Worm (Caenorhabditis elegans): Measurements from ENCODE around the gene W08E12.5.

W08E12.5 gene

ce11 chrIV:3300492-3300891 lies at the start of gene W08E12.5:
W08E12.5 (plus strand) TSS chrIV:3300792.
- TF ChIP-seq him-1 (tag; optimal IDR thresholded peaks at IDR 0.05): no peak
- TF ChIP-seq dao-5 (tag; optimal IDR thresholded peaks at IDR 0.05): no peak
- TF ChIP-seq W03F9.2 (tag; optimal IDR thresholded peaks at IDR 0.05): no peak

DNA sequence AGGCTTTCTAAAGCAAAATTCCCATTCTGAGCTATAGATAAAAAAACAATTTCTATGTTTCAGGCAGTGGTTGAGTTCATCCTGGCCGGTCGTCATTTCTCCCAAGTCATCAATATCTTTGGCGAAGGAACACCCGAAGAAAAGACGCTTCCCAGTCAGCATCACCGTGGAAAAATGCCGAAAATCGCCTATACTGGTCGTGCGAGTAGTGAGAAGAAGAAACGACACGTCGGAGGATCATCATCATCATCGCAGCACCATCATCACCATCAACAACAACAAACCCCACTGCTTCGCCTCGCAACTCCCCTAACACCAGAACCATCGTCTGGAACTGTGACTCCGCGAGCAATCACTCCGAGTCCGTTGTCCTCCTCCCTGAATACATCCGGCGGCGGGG lies 49.0 kb upstream of the W08E12.5 start:
- TF ChIP-seq him-1 (tag; optimal IDR thresholded peaks at IDR 0.05): no peak
- TF ChIP-seq W03F9.2 (tag; optimal IDR thresholded peaks at IDR 0.05): no peak
- TF ChIP-seq dao-5 (tag; optimal IDR thresholded peaks at IDR 0.05): no peak

DNA sequence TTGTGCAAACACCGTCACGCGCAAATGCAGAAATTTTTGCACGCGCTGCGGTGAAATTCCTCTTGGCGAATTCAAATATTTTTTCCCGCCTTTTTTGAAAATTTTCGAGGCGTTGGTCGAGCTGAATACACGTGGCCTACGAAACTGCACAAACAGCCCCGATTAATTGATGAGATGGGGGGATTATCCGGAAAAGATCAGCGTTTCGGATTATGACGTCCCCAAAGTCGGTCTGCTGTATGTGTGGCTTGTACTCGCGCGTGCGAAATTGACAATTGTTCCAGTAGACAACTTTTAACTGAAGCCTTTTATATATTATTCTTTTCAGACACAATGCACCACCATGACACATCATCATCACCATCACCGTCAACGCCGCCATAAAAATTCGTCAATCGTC lies 48.5 kb upstream of the W08E12.5 start:
- TF ChIP-seq W03F9.2 (tag; optimal IDR thresholded peaks at IDR 0.05): no peak
- no peak for TF ChIP-seq dao-5 (tag; optimal IDR thresholded peaks at IDR 0.05)
- no peak for TF ChIP-seq him-1 (tag; optimal IDR thresholded peaks at IDR 0.05)

DNA sequence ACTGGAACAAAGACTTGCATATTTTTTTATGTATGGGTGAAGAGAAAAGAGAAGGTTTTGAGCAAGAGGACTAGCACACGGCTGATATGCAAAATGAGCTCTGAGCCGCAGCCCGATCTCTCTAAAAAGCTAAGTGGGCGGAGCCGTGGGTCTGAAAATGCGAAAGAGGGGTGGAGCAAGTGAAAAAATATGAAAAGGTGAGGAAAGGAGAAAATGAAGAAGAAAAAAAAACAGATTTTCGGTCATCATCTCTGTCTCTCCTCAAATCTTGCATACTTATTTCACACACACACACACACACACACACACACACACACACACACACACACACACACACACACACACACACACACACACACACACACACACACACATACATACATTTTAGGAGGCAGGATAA lies 46.1 kb upstream of the W08E12.5 start, which contains the start of gene dmd-9:
TSS of gene dmd-9 (minus strand) at position 101 of the 400 bp plus-strand sequence.
- no peak for TF ChIP-seq dao-5 (tag; optimal IDR thresholded peaks at IDR 0.05)
- TF ChIP-seq W03F9.2 (tag; optimal IDR thresholded peaks at IDR 0.05): no peak
- no peak for TF ChIP-seq him-1 (tag; optimal IDR thresholded peaks at IDR 0.05)

DNA sequence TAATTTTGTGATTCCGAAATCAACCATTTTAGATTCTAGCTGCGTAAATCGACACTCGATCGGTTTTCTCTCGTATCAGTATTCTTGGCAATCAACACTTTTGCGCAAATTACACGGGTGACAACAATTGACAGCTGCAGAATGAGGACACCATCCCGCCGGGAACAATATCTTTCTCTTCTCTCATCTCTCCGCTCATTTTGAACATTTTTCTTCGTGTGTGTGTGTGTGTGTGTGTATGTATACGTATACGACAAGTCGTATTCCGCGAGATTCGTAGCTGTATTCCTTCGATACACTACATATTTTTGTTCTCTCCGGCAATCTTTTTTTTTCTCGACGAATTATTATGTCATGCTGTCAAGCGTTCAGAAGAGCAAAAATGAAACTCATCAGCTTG lies 43.7 kb upstream of the W08E12.5 start:
- no peak for TF ChIP-seq W03F9.2 (tag; optimal IDR thresholded peaks at IDR 0.05)
- no peak for TF ChIP-seq him-1 (tag; optimal IDR thresholded peaks at IDR 0.05)
- no peak for TF ChIP-seq dao-5 (tag; optimal IDR thresholded peaks at IDR 0.05)

- TF ChIP-seq dao-5 (tag; optimal IDR thresholded peaks at IDR 0.05): no peak
- TF ChIP-seq him-1 (tag; optimal IDR thresholded peaks at IDR 0.05): no peak
- TF ChIP-seq W03F9.2 (tag; optimal IDR thresholded peaks at IDR 0.05): no peak
Observed at ce11 chrIV:3258528-3258927, 42.1 kb upstream of the W08E12.5 start, which contains the start of gene T26C12.1. T26C12.1 (plus strand) TSS chrIV:3258910.

DNA sequence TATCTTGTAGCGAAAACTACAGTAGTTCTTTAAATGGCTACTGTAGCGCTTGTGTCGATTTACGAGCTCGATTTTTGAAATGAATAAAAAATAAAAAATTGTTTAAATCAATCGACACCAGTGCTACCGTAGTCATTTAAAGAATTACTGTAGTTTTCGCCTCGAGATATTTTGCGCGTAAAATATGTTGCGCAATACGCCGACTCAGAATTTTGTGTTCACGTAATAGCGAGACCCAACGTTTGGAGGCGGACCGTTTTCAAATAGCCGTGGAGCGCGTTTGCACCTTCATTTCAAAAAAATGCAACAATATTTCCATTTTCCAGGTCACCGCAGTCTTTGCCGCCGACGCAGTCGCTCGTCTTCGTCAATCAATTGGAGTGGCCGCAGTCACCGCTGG lies 40.4 kb upstream of the W08E12.5 start:
- no peak for TF ChIP-seq him-1 (tag; optimal IDR thresholded peaks at IDR 0.05)
- TF ChIP-seq dao-5 (tag; optimal IDR thresholded peaks at IDR 0.05): no peak
- no peak for TF ChIP-seq W03F9.2 (tag; optimal IDR thresholded peaks at IDR 0.05)

- no peak for TF ChIP-seq him-1 (tag; optimal IDR thresholded peaks at IDR 0.05)
- TF ChIP-seq dao-5 (tag; optimal IDR thresholded peaks at IDR 0.05): no peak
- no peak for TF ChIP-seq W03F9.2 (tag; optimal IDR thresholded peaks at IDR 0.05)
Observed at ce11 chrIV:3261761-3262160, 38.8 kb upstream of the W08E12.5 start.

ce11 chrIV:3265657-3266056 lies 34.9 kb upstream of the W08E12.5 start, which contains the start of gene T26C12.2:
T26C12.2 (minus strand) TSS chrIV:3265757.
- TF ChIP-seq dao-5 (tag; optimal IDR thresholded peaks at IDR 0.05) (no peak), W03F9.2 (tag; optimal IDR thresholded peaks at IDR 0.05) (no peak), him-1 (tag; optimal IDR thresholded peaks at IDR 0.05) (no peak)

ce11 chrIV:3266841-3267240 lies 33.8 kb upstream of the W08E12.5 start:
- no peak for TF ChIP-seq W03F9.2 (tag; optimal IDR thresholded peaks at IDR 0.05)
- no peak for TF ChIP-seq him-1 (tag; optimal IDR thresholded peaks at IDR 0.05)
- no peak for TF ChIP-seq dao-5 (tag; optimal IDR thresholded peaks at IDR 0.05)

ce11 chrIV:3267581-3267980 lies 33.0 kb upstream of the W08E12.5 start, which contains the start of gene clec-173:
clec-173 (minus strand) TSS chrIV:3267681.
- TF ChIP-seq dao-5 (tag; optimal IDR thresholded peaks at IDR 0.05): no peak
- no peak for TF ChIP-seq W03F9.2 (tag; optimal IDR thresholded peaks at IDR 0.05)
- TF ChIP-seq him-1 (tag; optimal IDR thresholded peaks at IDR 0.05): no peak

- TF ChIP-seq W03F9.2 (tag; optimal IDR thresholded peaks at IDR 0.05): no peak
- no peak for TF ChIP-seq him-1 (tag; optimal IDR thresholded peaks at IDR 0.05)
- TF ChIP-seq dao-5 (tag; optimal IDR thresholded peaks at IDR 0.05): no peak
Observed at ce11 chrIV:3271342-3271741, 29.2 kb upstream of the W08E12.5 start.

DNA sequence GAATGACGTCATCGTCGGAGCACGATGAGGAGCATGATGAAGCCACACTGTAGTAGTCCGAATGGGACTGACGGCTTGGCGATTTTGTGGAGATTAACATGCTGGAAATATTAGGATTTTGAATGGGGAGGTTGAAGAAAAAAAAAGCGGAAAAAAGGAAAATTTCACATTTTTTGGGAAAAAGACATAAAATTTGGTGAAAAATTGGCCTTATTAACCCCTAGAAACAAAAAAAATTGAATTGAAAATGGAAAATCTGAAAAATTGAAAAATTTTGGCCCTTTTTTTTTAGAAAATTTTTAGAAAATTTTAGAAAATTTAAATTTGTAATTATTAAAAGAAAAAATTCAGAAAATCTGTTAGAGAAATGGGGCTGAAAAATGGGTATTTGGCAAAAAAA lies 27.3 kb upstream of the W08E12.5 start, which contains the start of gene T26C12.3:
TSS of gene T26C12.3 (minus strand) at position 101 of the 400 bp plus-strand sequence.
- no peak for TF ChIP-seq W03F9.2 (tag; optimal IDR thresholded peaks at IDR 0.05)
- no peak for TF ChIP-seq dao-5 (tag; optimal IDR thresholded peaks at IDR 0.05)
- no peak for TF ChIP-seq him-1 (tag; optimal IDR thresholded peaks at IDR 0.05)

DNA sequence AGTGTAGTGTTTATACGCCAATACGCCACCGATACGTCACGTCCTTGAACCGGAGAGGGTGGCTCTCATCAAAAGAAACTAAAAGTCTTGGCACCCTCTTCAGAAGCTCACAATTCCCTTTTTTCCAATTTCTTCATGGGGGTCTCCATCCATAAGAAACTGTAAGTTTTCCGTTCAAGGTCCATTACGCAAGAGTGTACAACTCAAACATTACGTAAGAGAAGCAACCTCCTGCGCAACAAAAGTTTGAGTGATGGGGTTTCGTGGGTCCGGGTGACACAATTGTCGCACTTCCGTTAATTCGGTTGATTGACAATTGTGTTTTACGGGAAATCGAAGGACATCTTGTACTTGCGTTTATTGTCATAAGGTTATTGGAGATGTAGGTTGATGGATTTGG lies 21.8 kb upstream of the W08E12.5 start:
- no peak for TF ChIP-seq him-1 (tag; optimal IDR thresholded peaks at IDR 0.05)
- TF ChIP-seq W03F9.2 (tag; optimal IDR thresholded peaks at IDR 0.05): no peak
- no peak for TF ChIP-seq dao-5 (tag; optimal IDR thresholded peaks at IDR 0.05)

DNA sequence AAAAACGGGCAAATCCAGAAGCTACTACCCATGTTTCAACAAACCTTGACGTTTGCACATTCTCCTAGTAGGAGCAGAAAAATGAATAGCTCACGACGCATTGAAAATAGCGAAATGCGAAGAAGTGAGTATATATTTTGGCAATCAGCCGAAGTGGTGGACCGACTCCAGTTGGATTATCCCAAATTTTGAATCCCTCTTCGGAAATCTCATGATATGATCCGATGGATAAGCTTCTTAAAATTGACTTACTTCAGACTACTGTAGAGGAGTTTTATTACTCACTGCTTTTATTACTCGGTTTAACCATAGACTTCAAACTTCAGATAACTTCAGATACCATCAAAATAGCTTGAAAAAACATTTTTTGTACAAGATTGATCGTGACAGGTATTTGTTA lies 11.4 kb upstream of the W08E12.5 start, which contains the start of gene gcy-23:
TSS of gene gcy-23 (minus strand) at position 101 of the 400 bp plus-strand sequence.
- TF ChIP-seq him-1 (tag; optimal IDR thresholded peaks at IDR 0.05) (no peak), dao-5 (tag; optimal IDR thresholded peaks at IDR 0.05) (no peak), W03F9.2 (tag; optimal IDR thresholded peaks at IDR 0.05) (no peak)

Measured in whole organism, L4/young adult.